Fruit fly (Drosophila melanogaster) whole organism, embryonic: ENCODE measurements around the gene hyd.

Experiments
- CG10321 ChIP-seq: fragments of 200-800 bp; sonication (Bioruptor generic); IDR thresholded peaks from 2 replicates; pipeline ENCODE4 v1.3.6; 2022; ENCODE audit warnings: missing biosample characterization, missing genetic modification characterization
- CG10366 ChIP-seq: fragments of 200-800 bp; sonication (Bioruptor generic); IDR thresholded peaks from 2 replicates; pipeline ENCODE4 v1.3.6; 2022; ENCODE audit warnings: missing biosample characterization, missing genetic modification characterization
- CG10462 ChIP-seq: fragments of 200-800 bp; sonication (Bioruptor generic); optimal IDR thresholded peaks from 2 replicates; lab custom pipeline; 2016; ENCODE audit warnings: missing biosample characterization, missing genetic modification characterization
- CG10654 ChIP-seq: fragments of 200-800 bp; sonication (Bioruptor generic); optimal IDR thresholded peaks from 2 replicates; lab custom pipeline; 2016; ENCODE audit warnings: missing biosample characterization, missing genetic modification characterization
- CG12744 ChIP-seq: fragments of 200-800 bp; sonication (Bioruptor generic); optimal IDR thresholded peaks from 2 replicates; lab custom pipeline; 2016; ENCODE audit warnings: missing biosample characterization, missing genetic modification characterization
- CG13296 ChIP-seq: fragments of 200-800 bp; sonication (Bioruptor generic); optimal IDR thresholded peaks from 3 replicates; lab custom pipeline; 2018; ENCODE audit warnings: missing biosample characterization, mild to moderate bottlenecking, missing genetic modification characterization
- CG13424 ChIP-seq: fragments of 200-800 bp; sonication (Bioruptor generic); optimal IDR thresholded peaks from 2 replicates; lab custom pipeline; 2019; ENCODE audit warnings: missing biosample characterization, mild to moderate bottlenecking, missing genetic modification characterization, moderate library complexity
- CG14441 ChIP-seq: fragments of 200-800 bp; sonication (Bioruptor generic); IDR thresholded peaks from 2 replicates; pipeline ENCODE4 v1.3.6; 2022; ENCODE audit warnings: missing biosample characterization, missing genetic modification characterization
- CG18599 ChIP-seq: fragments of 200-800 bp; sonication (Bioruptor generic); optimal IDR thresholded peaks from 3 replicates; lab custom pipeline; 2017; ENCODE audit warnings: missing biosample characterization, missing genetic modification characterization, mild to moderate bottlenecking, moderate library complexity, missing genetic modification reagents
- CG18764 ChIP-seq: fragments of 200-800 bp; sonication (Bioruptor generic); optimal IDR thresholded peaks from 3 replicates; lab custom pipeline; 2016; ENCODE audit warnings: missing biosample characterization, missing genetic modification characterization
- CG2199 ChIP-seq: fragments of 200-800 bp; sonication (Bioruptor generic); IDR thresholded peaks from 3 replicates; pipeline ENCODE4 v1.3.6; 2022; ENCODE audit warnings: missing biosample characterization, missing genetic modification characterization
- CG2202 ChIP-seq: fragments of 200-800 bp; sonication (Bioruptor generic); optimal IDR thresholded peaks from 2 replicates; lab custom pipeline; 2018; ENCODE audit warnings: missing biosample characterization, mild to moderate bottlenecking, missing genetic modification characterization
- CG30403 ChIP-seq: fragments of 200-800 bp; sonication (Bioruptor generic); optimal IDR thresholded peaks from 3 replicates; lab custom pipeline; 2016; ENCODE audit warnings: missing biosample characterization, missing genetic modification characterization
- CG3163 ChIP-seq: fragments of 200-800 bp; sonication (Bioruptor generic); optimal IDR thresholded peaks from 3 replicates; lab custom pipeline; 2016; ENCODE audit warnings: missing biosample characterization, missing genetic modification characterization
- CG32767 ChIP-seq: fragments of 200-800 bp; sonication (Bioruptor generic); IDR thresholded peaks from 2 replicates; pipeline ENCODE4 v1.3.6; 2022; ENCODE audit warnings: missing biosample characterization, missing genetic modification characterization
- CG3281 ChIP-seq: fragments of 200-800 bp; sonication (Bioruptor generic); optimal IDR thresholded peaks from 3 replicates; lab custom pipeline; 2017; ENCODE audit warnings: missing biosample characterization, mild to moderate bottlenecking, missing genetic modification characterization
- CG33213 ChIP-seq: fragments of 200-800 bp; sonication (Bioruptor generic); optimal IDR thresholded peaks from 3 replicates; lab custom pipeline; 2016; ENCODE audit warnings: missing biosample characterization, missing genetic modification characterization
- CG4617 ChIP-seq: fragments of 200-800 bp; sonication (Bioruptor generic); optimal IDR thresholded peaks from 3 replicates; lab custom pipeline; 2016; ENCODE audit warnings: missing biosample characterization, missing genetic modification characterization, borderline replicate concordance
- CG6689 ChIP-seq: fragments of 200-800 bp; sonication (Bioruptor generic); IDR thresholded peaks from 2 replicates; pipeline ENCODE4 v1.3.6; 2022; ENCODE audit warnings: missing biosample characterization, missing genetic modification characterization
- CG7372 ChIP-seq: fragments of 200-800 bp; sonication (Bioruptor generic); IDR thresholded peaks from 2 replicates; pipeline ENCODE4 v1.3.6; 2022; ENCODE audit warnings: missing biosample characterization, missing genetic modification characterization
- CG8089 ChIP-seq: fragments of 200-800 bp; sonication (Bioruptor generic); optimal IDR thresholded peaks from 3 replicates; lab custom pipeline; 2016; ENCODE audit warnings: missing biosample characterization, missing genetic modification characterization
- CG8765 ChIP-seq: fragments of 200-800 bp; sonication (Bioruptor generic); IDR thresholded peaks from 2 replicates; pipeline ENCODE4 v1.3.6; 2022; ENCODE audit warnings: missing biosample characterization, missing genetic modification characterization
- D19B ChIP-seq: fragments of 200-800 bp; sonication (Bioruptor generic); optimal IDR thresholded peaks from 2 replicates; lab custom pipeline; 2017; ENCODE audit warnings: missing biosample characterization, mild to moderate bottlenecking, missing genetic modification characterization
- Eip74EF ChIP-seq, 2 experiments: fragments of 200-800 bp in 1 of 2; fragments of >200 bp in 1 of 2; sonication (Bioruptor generic) in 1 of 2; optimal IDR thresholded peaks; 2 replicates each; lab custom pipeline; 2017 to 2019; ENCODE audit warnings: missing biosample characterization in 2 of 2, missing genetic modification characterization in 2 of 2, mild to moderate bottlenecking in 1 of 2, moderate library complexity in 1 of 2
- Ets97D ChIP-seq: fragments of 200-800 bp; sonication (Bioruptor generic); optimal IDR thresholded peaks from 3 replicates; lab custom pipeline; 2016; ENCODE audit warnings: missing biosample characterization, missing genetic modification characterization
- HLHmδ ChIP-seq: fragments of 200-800 bp; sonication (Bioruptor generic); optimal IDR thresholded peaks from 2 replicates; lab custom pipeline; 2018; ENCODE audit warnings: missing biosample characterization, mild to moderate bottlenecking, missing genetic modification characterization, moderate library complexity
- MESR4 ChIP-seq: fragments of 200-800 bp; sonication (Bioruptor generic); optimal IDR thresholded peaks from 2 replicates; lab custom pipeline; 2018; ENCODE audit warnings: missing biosample characterization, mild to moderate bottlenecking, missing genetic modification characterization, moderate library complexity
- Neu2 ChIP-seq: fragments of 200-800 bp; sonication (Bioruptor generic); optimal IDR thresholded peaks from 3 replicates; lab custom pipeline; 2016; ENCODE audit warnings: missing biosample characterization, missing genetic modification characterization, borderline replicate concordance
- PHDP ChIP-seq: fragments of 200-800 bp; sonication (Bioruptor generic); optimal IDR thresholded peaks from 3 replicates; lab custom pipeline; 2018; ENCODE audit warnings: missing biosample characterization, mild to moderate bottlenecking, missing genetic modification characterization, moderate library complexity
- Rx ChIP-seq: fragments of 200-800 bp; sonication (Bioruptor generic); IDR thresholded peaks from 2 replicates; pipeline ENCODE4 v1.3.6; 2022; ENCODE audit warnings: missing biosample characterization, missing genetic modification characterization
- Scr ChIP-seq: fragments of 200-800 bp; sonication (Bioruptor generic); IDR thresholded peaks from 2 replicates; pipeline ENCODE4 v1.3.6; 2022; ENCODE audit warnings: missing biosample characterization, missing genetic modification characterization; ENCODE audit not compliant: partially characterized antibody
- Six4 ChIP-seq: fragments of 200-800 bp; sonication (Bioruptor generic); optimal IDR thresholded peaks from 2 replicates; lab custom pipeline; 2016; ENCODE audit warnings: missing biosample characterization, missing genetic modification characterization
- Sry-δ ChIP-seq: fragments of 200-800 bp; sonication (Bioruptor generic); optimal IDR thresholded peaks from 2 replicates; lab custom pipeline; 2016; ENCODE audit warnings: missing biosample characterization, missing genetic modification characterization
- Ssrp ChIP-seq: fragments of 200-800 bp; sonication (Bioruptor generic); optimal IDR thresholded peaks from 2 replicates; lab custom pipeline; 2018; ENCODE audit warnings: missing biosample characterization, mild to moderate bottlenecking, missing genetic modification characterization, moderate library complexity
- Usf ChIP-seq: fragments of 200-800 bp; sonication (Bioruptor generic); optimal IDR thresholded peaks from 2 replicates; lab custom pipeline; 2017; ENCODE audit warnings: missing genotype, missing biosample characterization, missing genetic modification characterization
- Xrp1 ChIP-seq: fragments of 200-800 bp; sonication (Bioruptor generic); IDR thresholded peaks from 2 replicates; pipeline ENCODE4 v1.3.6; 2022; ENCODE audit warnings: missing biosample characterization, missing genetic modification characterization
- ems ChIP-seq: fragments of 200-800 bp; sonication (Bioruptor generic); optimal IDR thresholded peaks from 3 replicates; lab custom pipeline; 2016; ENCODE audit warnings: missing biosample characterization, missing genetic modification characterization
- gt ChIP-seq: fragments of 200-800 bp; sonication (Bioruptor generic); IDR thresholded peaks from 2 replicates; pipeline ENCODE4 v1.3.6; 2022; ENCODE audit warnings: missing biosample characterization, missing genetic modification characterization
- ham ChIP-seq: fragments of 200-800 bp; sonication (Bioruptor generic); IDR thresholded peaks from 2 replicates; pipeline ENCODE4 v1.3.6; 2022; ENCODE audit warnings: missing biosample characterization, missing genetic modification characterization
- hth ChIP-seq: fragments of >200 bp; optimal IDR thresholded peaks from 2 replicates; lab custom pipeline; 2017; ENCODE audit warnings: inconsistent platforms
- jumu ChIP-seq: fragments of 200-800 bp; sonication (Bioruptor generic); optimal IDR thresholded peaks from 3 replicates; lab custom pipeline; 2016; ENCODE audit warnings: missing biosample characterization, missing genetic modification characterization
- lov ChIP-seq, 2 experiments: fragments of 200-800 bp in 1 of 2; fragments of >200 bp in 1 of 2; sonication (Bioruptor generic) in 1 of 2; IDR thresholded peaks in 1 of 2; optimal IDR thresholded peaks in 1 of 2; 2 replicates in 1 of 2; 3 replicates in 1 of 2; pipeline versions ENCODE4 v1.3.6 to Lab custom; 2017 to 2022; ENCODE audit warnings: missing biosample characterization in 1 of 2, missing genetic modification characterization in 1 of 2
- luna ChIP-seq: fragments of 200-800 bp; sonication (Bioruptor generic); optimal IDR thresholded peaks from 2 replicates; lab custom pipeline; 2016; ENCODE audit warnings: missing biosample characterization, missing genetic modification characterization
- nom ChIP-seq: fragments of 200-800 bp; sonication (Bioruptor generic); optimal IDR thresholded peaks from 2 replicates; lab custom pipeline; 2017; ENCODE audit warnings: missing biosample characterization, missing genetic modification characterization, mild to moderate bottlenecking, moderate library complexity, missing genetic modification reagents
- otp ChIP-seq: fragments of 200-800 bp; sonication (Bioruptor generic); IDR thresholded peaks from 3 replicates; pipeline ENCODE4, ENCODE4 v1.3.6; 2022; ENCODE audit warnings: missing biosample characterization, missing genetic modification characterization
- ranshi ChIP-seq: fragments of 200-800 bp; sonication (Bioruptor generic); IDR thresholded peaks from 2 replicates; pipeline ENCODE4 v1.3.6; 2022; ENCODE audit warnings: missing biosample characterization, missing genetic modification characterization
- sc ChIP-seq, 3 experiments: fragments of >200 bp in 2 of 3; fragments of 200-800 bp in 1 of 3; sonication (Bioruptor generic) in 1 of 3; optimal IDR thresholded peaks; 2 replicates in 2 of 3; 3 replicates in 1 of 3; lab custom pipeline; 2017; ENCODE audit warnings: mild to moderate bottlenecking in 1 of 3, missing biosample characterization in 1 of 3, missing genetic modification characterization in 1 of 3, missing genetic modification reagents in 1 of 3
- sens ChIP-seq: fragments of 200-800 bp; sonication (Bioruptor generic); peaks from one replicate; lab custom pipeline; 2016; ENCODE audit warnings: missing biosample characterization, missing genetic modification characterization
- sens-2 ChIP-seq: fragments of 200-800 bp; sonication (Bioruptor generic); IDR thresholded peaks from 2 replicates; pipeline ENCODE4 v1.3.6; 2022; ENCODE audit warnings: missing biosample characterization, missing genetic modification characterization
- seq ChIP-seq: fragments of 200-800 bp; sonication (Bioruptor generic); IDR thresholded peaks from 2 replicates; pipeline ENCODE4 v1.3.6; 2022; ENCODE audit warnings: missing biosample characterization, missing genetic modification characterization
- twi ChIP-seq: fragments of 200-800 bp; optimal IDR thresholded peaks from 2 replicates; lab custom pipeline; 2019; ENCODE audit warnings: missing biosample characterization, mild to moderate bottlenecking, missing genetic modification characterization, moderate library complexity

Gene hyd

dm6 chr3R:9677734-9678341, 47.6 kb downstream of the hyd start, which contains the start of gene p23 (continued):
- no peak for TF ChIP-seq sens-2
- TF ChIP-seq ham, result no peak
- no peak for TF ChIP-seq Rx (GFP tag; lab: Robert Waterston, UW)
- no peak for TF ChIP-seq Ssrp (tag; lab: Kevin White, UChicago)
- TF ChIP-seq CG10654, result no peak
- no peak for TF ChIP-seq otp (GFP tag; lab: Robert Waterston, UW)
- no peak for TF ChIP-seq HLHmδ (GFP tag; lab: Kevin White, UChicago)
- TF ChIP-seq gt (GFP tag; lab: Robert Waterston, UW), result no peak
- no peak for TF ChIP-seq seq (GFP tag; lab: Robert Waterston, UW)
- TF ChIP-seq CG13424 (tag; lab: Kevin White, UChicago), result no peak
- no peak for TF ChIP-seq ranshi
- no peak for TF ChIP-seq Six4 (GFP tag; lab: Kevin White, UChicago)
- TF ChIP-seq luna (GFP tag; lab: Kevin White, UChicago), result no peak
- peak; percentile 81 for TF ChIP-seq CG4617 (GFP tag; lab: Kevin White, UChicago)
- TF ChIP-seq lov (optimal IDR thresholded peaks at IDR 0.05; lab: Kevin White, UChicago), result no peak
- TF ChIP-seq lov (GFP tag; IDR thresholded peaks at IDR 0.05; lab: Robert Waterston, UW), result no peak
- TF ChIP-seq CG30403 (GFP tag; lab: Kevin White, UChicago), result no peak
- no peak for TF ChIP-seq CG18599
- TF ChIP-seq CG8765 (GFP tag; lab: Robert Waterston, UW), result no peak
- peak; percentile 69 for TF ChIP-seq CG33213 (GFP tag; lab: Kevin White, UChicago)
- TF ChIP-seq CG32767 (GFP tag; lab: Robert Waterston, UW), result no peak
- no peak for TF ChIP-seq jumu (GFP tag; lab: Kevin White, UChicago)
- TF ChIP-seq CG10462 (GFP tag; lab: Kevin White, UChicago), result no peak
- no peak for TF ChIP-seq CG13296
- TF ChIP-seq hth, result no peak
- TF ChIP-seq Eip74EF (GFP tag; optimal IDR thresholded peaks at IDR 0.05; lab: Kevin White, UChicago), result no peak
- TF ChIP-seq CG8089 (GFP tag; lab: Kevin White, UChicago), result no peak
- TF ChIP-seq sc (optimal IDR thresholded peaks at IDR 0.05; lab: Kevin White, UChicago), result no peak
- TF ChIP-seq sc (GFP tag; optimal IDR thresholded peaks at IDR 0.05; lab: Kevin White, UChicago), result no peak
- TF ChIP-seq PHDP, result no peak
- TF ChIP-seq Xrp1 (GFP tag; lab: Robert Waterston, UW), result no peak
- no peak for TF ChIP-seq nom
- TF ChIP-seq MESR4 (GFP tag; lab: Kevin White, UChicago), result peak; percentile 94
- no peak for TF ChIP-seq CG10366 (GFP tag; lab: Robert Waterston, UW)
- TF ChIP-seq CG2199 (GFP tag; lab: Robert Waterston, UW), result peak; percentile 52; the same call in 1 of the 3 replicates
- TF ChIP-seq CG14441 (GFP tag; lab: Robert Waterston, UW), result no peak
- TF ChIP-seq sens, result peak; percentile 62
- no peak for TF ChIP-seq Neu2 (GFP tag; lab: Kevin White, UChicago)
- TF ChIP-seq Sry-δ (GFP tag; lab: Kevin White, UChicago), result peak; percentile 58
- no peak for TF ChIP-seq CG3281
- no peak for TF ChIP-seq CG7372 (GFP tag; lab: Robert Waterston, UW)
- peak; percentile 43; the same call in 1 of the 2 replicates for TF ChIP-seq Scr (GFP tag; lab: Robert Waterston, UW)
- TF ChIP-seq ems (GFP tag; lab: Kevin White, UChicago), result no peak
- no peak for TF ChIP-seq CG6689 (GFP tag; lab: Robert Waterston, UW)
- TF ChIP-seq D19B, result no peak
- no peak for TF ChIP-seq twi (tag; lab: Kevin White, UChicago)
- TF ChIP-seq Usf (GFP tag; lab: Kevin White, UChicago), result no peak
- TF ChIP-seq CG2202 (tag; lab: Kevin White, UChicago), result no peak
- no peak for TF ChIP-seq CG18764 (GFP tag; lab: Kevin White, UChicago)
- TF ChIP-seq Ets97D (GFP tag; lab: Kevin White, UChicago), result peak; percentile 75
- no peak for TF ChIP-seq CG3163 (GFP tag; lab: Kevin White, UChicago)
- no peak for TF ChIP-seq CG10321 (GFP tag; lab: Robert Waterston, UW)
- no peak for TF ChIP-seq CG12744
